Worm (Caenorhabditis elegans) whole organism, young adult: Measurements from ENCODE around the gene F13E9.16.

Experiments
- F49E8.2 ChIP-seq: sonication (generic microtip); optimal IDR thresholded peaks from 3 replicates; lab custom pipeline; 2017; ENCODE audit warnings: missing genetic modification characterization, mild to moderate bottlenecking, missing compliant biosample characterization, antibody characterized with exemption, moderate library complexity; ENCODE audit not compliant: insufficient read depth
- Y95B8A.8 ChIP-seq: fragments of 200-800 bp; sonication (Bioruptor generic); IDR thresholded peaks from 2 replicates; pipeline ENCODE4 v1.3.6; 2022; ENCODE audit warnings: missing genetic modification reagents, missing genetic modification characterization, missing compliant biosample characterization
- aptf-2 ChIP-seq: fragments of 200-800 bp; sonication (Bioruptor generic); conservative IDR thresholded peaks from 2 replicates; pipeline ENCODE4 v1.3.6; 2022; ENCODE audit warnings: missing genetic modification reagents, missing genetic modification characterization, missing compliant biosample characterization
- lin-54 ChIP-seq: fragments of 200-800 bp; sonication (Bioruptor generic); optimal IDR thresholded peaks from 2 replicates; lab custom pipeline; 2018; ENCODE audit warnings: mild to moderate bottlenecking, missing genetic modification characterization, missing compliant biosample characterization
- nhr-80 ChIP-seq: sonication (generic microtip); optimal IDR thresholded peaks from 2 replicates; lab custom pipeline; 2016; ENCODE audit warnings: missing genetic modification characterization, missing compliant biosample characterization
- snpc-4 ChIP-seq, 5 experiments: fragments of 150-350 bp in 1 of 5; sonication (generic microtip) in 4 of 5; optimal IDR thresholded peaks; 2 replicates each; lab custom pipeline; 2014 to 2018; ENCODE audit warnings: missing genetic modification characterization in 5 of 5, missing biosample characterization in 3 of 5, antibody characterized with exemption in 2 of 5, mild to moderate bottlenecking in 2 of 5, missing compliant biosample characterization in 2 of 5, missing genotype in 2 of 5, moderate library complexity in 2 of 5, missing genetic modification reagents in 1 of 5
- ztf-25 ChIP-seq: fragments of 200-800 bp; sonication (Bioruptor generic); IDR thresholded peaks from 2 replicates; pipeline ENCODE4 v1.3.6; 2022; ENCODE audit warnings: missing genetic modification reagents, missing genetic modification characterization, missing compliant biosample characterization

DNA sequence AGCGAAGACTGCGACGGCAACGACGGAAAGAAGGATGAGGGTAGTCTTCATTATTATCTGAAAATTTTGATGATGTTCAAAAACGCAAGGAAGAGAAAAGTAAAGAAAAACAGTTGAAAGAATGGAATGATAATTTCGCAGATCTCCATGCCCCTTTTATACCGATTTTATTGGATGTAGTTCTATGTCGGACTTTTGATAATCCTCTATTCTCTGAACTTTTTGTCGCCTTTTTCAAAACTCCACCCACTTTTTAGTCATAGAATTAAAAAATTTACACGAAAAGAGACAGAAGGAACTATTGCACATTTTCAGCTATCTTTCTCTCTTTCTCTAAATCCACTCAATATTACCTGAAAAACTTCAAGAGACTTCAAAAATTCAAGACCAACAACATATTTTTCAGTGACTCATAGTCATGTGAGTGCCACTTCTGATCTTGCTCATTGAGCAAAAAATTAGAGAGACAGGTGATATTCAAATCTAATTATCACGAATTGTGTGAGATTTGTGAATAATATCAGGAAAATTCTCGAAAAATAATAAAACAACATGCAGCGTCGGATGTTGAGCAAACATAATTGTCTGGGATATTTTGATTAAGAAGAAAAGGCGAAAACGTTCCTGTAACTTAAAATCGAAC lies 2.8 kb upstream of the F13E9.16 start, which contains the start of gene F13E9.15:
- no peak for TF ChIP-seq aptf-2 (GFP tag; lab: Robert Waterston, UW)
- no peak for TF ChIP-seq nhr-80
- no peak for TF ChIP-seq F49E8.2 (tag; lab: Kevin White, UChicago)
- TF ChIP-seq ztf-25 (GFP tag; lab: Robert Waterston, UW): no peak
- TF ChIP-seq snpc-4 (GFP tag; optimal IDR thresholded peaks at IDR 0.05; lab: Kevin White, UChicago): no peak
- TF ChIP-seq snpc-4 (tag; optimal IDR thresholded peaks at IDR 0.05; lab: Kevin White, UChicago): no peak
- no peak for TF ChIP-seq lin-54 (GFP tag; lab: Kevin White, UChicago)
- no peak for TF ChIP-seq Y95B8A.8
